Fruit fly (Drosophila melanogaster): ENCODE data around the gene CCT3.

DNA sequence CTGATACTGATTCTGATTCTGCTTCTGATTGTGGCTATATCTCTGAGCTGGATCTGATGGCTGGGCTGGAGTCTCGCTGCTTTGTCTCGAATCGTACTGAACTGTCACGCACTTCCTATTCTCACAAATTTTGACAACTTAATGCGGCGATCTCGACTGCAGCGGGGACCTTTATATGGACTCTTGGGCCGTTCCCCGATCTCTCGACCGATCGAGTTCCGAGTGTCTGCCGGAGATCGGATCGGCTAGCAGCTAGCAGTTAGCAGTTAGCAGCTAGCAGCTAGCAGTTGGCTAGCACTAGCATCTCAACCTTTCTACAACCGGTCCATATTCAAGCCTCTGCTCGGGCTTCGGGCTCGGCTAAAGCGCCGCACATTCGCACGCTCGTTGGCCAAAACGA, 42.7 kb upstream of the CCT3 start, which contains the start of gene CG10345:
- TF ChIP-seq CG1621 (tag; optimal IDR thresholded peaks at IDR 0.05), result no peak
- TF ChIP-seq Smox (GFP tag; optimal IDR thresholded peaks at IDR 0.05), result no peak
- TF ChIP-seq CG10669 (GFP tag; optimal IDR thresholded peaks at IDR 0.05), result no peak
- no peak for TF ChIP-seq fd85E (GFP tag; optimal IDR thresholded peaks at IDR 0.05)
- no peak for TF ChIP-seq CG8119 (GFP tag; IDR thresholded peaks at IDR 0.05)

All from whole organism, prepupa.